Worm (Caenorhabditis elegans) whole organism, L1 larva: ENCODE results near the gene F47B8.4.

Experiments used
- ama-1 ChIP-seq: fragments of 150-350 bp; optimal IDR thresholded peaks from 2 replicates; lab custom pipeline; 2014
- blmp-1 ChIP-seq: fragments of 150-350 bp; optimal IDR thresholded peaks from 2 replicates; lab custom pipeline; 2014; ENCODE audit warnings: missing biosample characterization, missing genetic modification characterization
- elt-3 ChIP-seq, 6 experiments: fragments of 150-350 bp in 1 of 6; sonication (generic microtip); optimal IDR thresholded peaks; 2 replicates each; lab custom pipeline; 2017 to 2018; ENCODE audit warnings: missing biosample characterization in 6 of 6, missing genetic modification characterization in 6 of 6, inconsistent platforms in 1 of 6
- ets-5 ChIP-seq: fragments of 200-800 bp; sonication (Bioruptor generic); IDR thresholded peaks from 2 replicates; pipeline ENCODE4 v1.3.6; 2022; ENCODE audit warnings: missing genetic modification characterization, missing compliant biosample characterization
- fkh-10 ChIP-seq: sonication (generic microtip); optimal IDR thresholded peaks from 2 replicates; lab custom pipeline; 2017; ENCODE audit warnings: missing biosample characterization, missing genetic modification reagents, missing genetic modification characterization
- fos-1 ChIP-seq: fragments of 150-350 bp; optimal IDR thresholded peaks from 2 replicates; lab custom pipeline; 2014; ENCODE audit warnings: missing biosample characterization, missing genetic modification characterization
- jun-1 ChIP-seq: fragments of 150-350 bp; optimal IDR thresholded peaks from 2 replicates; lab custom pipeline; 2014; ENCODE audit warnings: missing biosample characterization, missing genetic modification reagents, missing genetic modification characterization
- lir-3 ChIP-seq: sonication (generic microtip); optimal IDR thresholded peaks from 2 replicates; lab custom pipeline; 2016; ENCODE audit warnings: mild to moderate bottlenecking, missing genetic modification characterization, moderate library complexity, missing compliant biosample characterization; ENCODE audit not compliant: poor library complexity
- nhr-47 ChIP-seq: sonication (generic microtip); optimal IDR thresholded peaks from 2 replicates; lab custom pipeline; 2016; ENCODE audit warnings: mild to moderate bottlenecking, missing genetic modification characterization, moderate library complexity, missing compliant biosample characterization
- nhr-76 ChIP-seq: sonication (generic microtip); optimal IDR thresholded peaks from 2 replicates; lab custom pipeline; 2017; ENCODE audit warnings: missing biosample characterization, missing genetic modification characterization
- tbx-2 ChIP-seq: sonication (generic microtip); optimal IDR thresholded peaks from 2 replicates; lab custom pipeline; 2016; ENCODE audit warnings: missing genetic modification characterization, missing compliant biosample characterization
- ztf-11 ChIP-seq, 2 experiments: sonication (generic microtip); optimal IDR thresholded peaks; 2 replicates each; lab custom pipeline; 2016 to 2017; ENCODE audit warnings: missing genetic modification characterization in 2 of 2, missing biosample characterization in 1 of 2, missing compliant biosample characterization in 1 of 2
- ztf-4 ChIP-seq: fragments of 150-350 bp; optimal IDR thresholded peaks from 2 replicates; lab custom pipeline; 2014; ENCODE audit warnings: missing biosample characterization, missing genetic modification characterization

DNA sequence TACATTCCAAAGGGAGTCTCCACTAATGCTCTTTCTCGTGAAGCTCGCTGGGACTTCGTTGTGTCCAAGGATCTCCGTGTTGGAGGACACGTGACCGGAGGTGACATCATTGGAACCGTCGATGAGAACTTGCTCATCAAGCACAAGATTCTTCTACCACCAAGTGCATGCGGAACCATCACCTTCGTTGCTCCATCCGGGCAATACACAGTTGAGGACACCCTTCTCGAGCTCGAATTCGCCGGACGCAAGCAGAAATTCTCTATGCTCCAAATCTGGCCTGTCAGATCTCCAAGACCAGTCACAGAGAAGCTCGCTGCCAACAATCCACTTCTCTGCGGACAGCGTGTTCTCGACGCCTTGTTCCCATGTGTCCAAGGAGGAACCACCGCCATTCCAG lies 27.6 kb upstream of the F47B8.4 start:
- TF ChIP-seq ets-5 (GFP tag; lab: Robert Waterston, UW) (no peak), blmp-1 (no peak), ztf-4 (tag; lab: Kevin White, UChicago) (no peak), nhr-76 (tag; lab: Kevin White, UChicago) (no peak), jun-1 (tag; lab: Kevin White, UChicago) (no peak), fos-1 (tag; lab: Kevin White, UChicago) (no peak), lir-3 (no peak), fkh-10 (GFP tag; lab: Kevin White, UChicago) (no peak), elt-3 (tag; optimal IDR thresholded peaks at IDR 0.05; lab: Kevin White, UChicago) (no peak), nhr-47 (no peak), tbx-2 (tag; lab: Kevin White, UChicago) (no peak), ztf-11 (tag; optimal IDR thresholded peaks at IDR 0.05; lab: Kevin White, UChicago) (no peak), ama-1 (no peak)
